Fruit fly (Drosophila melanogaster): Measurements from ENCODE around the gene Cyp6a18.

DNA sequence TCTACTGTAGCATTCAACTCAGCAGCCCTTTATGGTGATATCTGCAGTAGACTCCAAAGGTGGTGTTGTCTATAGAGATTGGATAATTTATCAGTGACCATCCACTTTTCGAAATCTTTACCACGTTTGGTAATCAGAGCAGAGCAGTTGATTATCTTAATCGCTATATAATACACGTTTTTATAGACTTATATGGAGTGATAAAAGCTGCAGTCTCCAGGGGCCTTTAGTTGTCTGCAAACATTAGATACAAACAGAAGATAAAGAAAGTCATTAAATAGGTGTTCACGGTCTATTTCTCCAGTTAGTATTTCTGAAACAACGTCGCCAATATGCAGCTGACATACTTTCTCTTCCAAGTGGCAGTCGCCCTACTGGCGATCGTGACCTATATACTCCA lies at the start of gene Cyp6a18:
- TF ChIP-seq Myc (optimal IDR thresholded peaks at IDR 0.05) (no peak), ttk (optimal IDR thresholded peaks at IDR 0.05) (no peak)
